Worm (Caenorhabditis elegans) whole organism, L4 larva: ENCODE measurements around the gene T01D3.6.

ENCODE experiments used
- F26F4.8 ChIP-seq: fragments of 200-800 bp; sonication (Bioruptor generic); conservative IDR thresholded peaks from 2 replicates; pipeline ENCODE4 v1.3.6; 2022; ENCODE audit warnings: missing genetic modification characterization, missing compliant biosample characterization
- R02D3.7 ChIP-seq: fragments of 150-350 bp; sonication (generic microtip); optimal IDR thresholded peaks from 3 replicates; lab custom pipeline; 2014; ENCODE audit warnings: missing biosample characterization, missing genetic modification characterization
- T26A8.4 ChIP-seq: fragments of 200-800 bp; sonication (Bioruptor generic); IDR thresholded peaks from 2 replicates; pipeline ENCODE4 v1.3.6; 2022; ENCODE audit warnings: missing genetic modification characterization, missing compliant biosample characterization
- Y48G9A.11 ChIP-seq: fragments of 200-800 bp; sonication (Bioruptor generic); IDR thresholded peaks from 2 replicates; pipeline ENCODE4 v1.3.6; 2022; ENCODE audit warnings: missing genetic modification reagents, missing genetic modification characterization, missing compliant biosample characterization
- ZK337.2 ChIP-seq: fragments of 200-800 bp; sonication (Bioruptor generic); IDR thresholded peaks from 2 replicates; pipeline ENCODE4 v1.3.6; 2022; ENCODE audit warnings: missing genetic modification reagents, missing genetic modification characterization, missing compliant biosample characterization
- aly-2 ChIP-seq: sonication (generic microtip); optimal IDR thresholded peaks from 2 replicates; lab custom pipeline; 2018; ENCODE audit warnings: missing biosample characterization, missing genetic modification characterization
- ama-1 ChIP-seq: fragments of 150-350 bp; optimal IDR thresholded peaks from 2 replicates; lab custom pipeline; 2014; ENCODE audit warnings: inconsistent platforms, mixed read lengths
- attf-4 ChIP-seq: sonication (generic microtip); optimal IDR thresholded peaks from 3 replicates; lab custom pipeline; 2017; ENCODE audit warnings: missing biosample characterization, missing genetic modification characterization
- ceh-20 ChIP-seq: fragments of 200-800 bp; sonication (Bioruptor generic); IDR thresholded peaks from 2 replicates; pipeline ENCODE4 v1.3.6; 2022; ENCODE audit warnings: missing genetic modification reagents, missing genetic modification characterization, missing compliant biosample characterization
- ces-1 ChIP-seq: fragments of 150-350 bp; sonication (generic microtip); optimal IDR thresholded peaks from 4 replicates; lab custom pipeline; 2014; ENCODE audit warnings: missing biosample characterization, missing genetic modification reagents, missing genetic modification characterization
- ctbp-1 ChIP-seq: fragments of 200-800 bp; sonication (Bioruptor generic); IDR thresholded peaks from 2 replicates; pipeline ENCODE4 v1.3.6; 2022; ENCODE audit warnings: missing genetic modification reagents, missing genetic modification characterization, missing compliant biosample characterization
- daf-12 ChIP-seq: fragments of 150-350 bp; optimal IDR thresholded peaks from 2 replicates; lab custom pipeline; 2014; ENCODE audit warnings: missing biosample characterization, missing genetic modification reagents, missing genetic modification characterization
- daf-19 ChIP-seq: fragments of 200-800 bp; sonication (Bioruptor generic); conservative IDR thresholded peaks from 2 replicates; pipeline ENCODE4 v1.3.6; 2022; ENCODE audit warnings: missing genetic modification characterization, missing compliant biosample characterization
- dmd-9 ChIP-seq: fragments of 200-800 bp; sonication (Bioruptor generic); IDR thresholded peaks from 2 replicates; pipeline ENCODE4 v1.3.6; 2022; ENCODE audit warnings: missing genetic modification reagents, missing genetic modification characterization, missing compliant biosample characterization
- dpl-1 ChIP-seq: fragments of 150-350 bp; optimal IDR thresholded peaks from 2 replicates; lab custom pipeline; 2014; ENCODE audit warnings: missing biosample characterization, missing genetic modification reagents, missing genetic modification characterization
- duxl-1 ChIP-seq: sonication (generic microtip); optimal IDR thresholded peaks from 2 replicates; lab custom pipeline; 2016; ENCODE audit warnings: mild to moderate bottlenecking, missing genetic modification characterization, moderate library complexity, missing compliant biosample characterization; ENCODE audit not compliant: poor library complexity
- dve-1 ChIP-seq: sonication (generic microtip); optimal IDR thresholded peaks from 2 replicates; lab custom pipeline; 2017; ENCODE audit warnings: antibody characterized with exemption, mild to moderate bottlenecking, missing genetic modification characterization, missing compliant biosample characterization; ENCODE audit not compliant: insufficient read depth
- egl-27 ChIP-seq: sonication (generic microtip); optimal IDR thresholded peaks from 3 replicates; lab custom pipeline; 2017; ENCODE audit warnings: missing biosample characterization, missing genetic modification reagents, missing genetic modification characterization
- egl-43 ChIP-seq: fragments of 200-800 bp; sonication (Bioruptor generic); IDR thresholded peaks from 2 replicates; pipeline ENCODE4 v1.3.6; 2022; ENCODE audit warnings: missing genetic modification reagents, missing genetic modification characterization, missing compliant biosample characterization
- fkh-10 ChIP-seq: fragments of 150-350 bp; optimal IDR thresholded peaks from 2 replicates; lab custom pipeline; 2014; ENCODE audit warnings: missing biosample characterization, missing genetic modification reagents, missing genetic modification characterization
- hmg-1.1 ChIP-seq: fragments of 200-800 bp; sonication (Bioruptor generic); IDR thresholded peaks from 2 replicates; pipeline ENCODE4 v1.3.6; 2022; ENCODE audit warnings: missing genetic modification reagents, missing genetic modification characterization, missing compliant biosample characterization
- lin-1 ChIP-seq: fragments of 200-800 bp; sonication (Bioruptor generic); IDR thresholded peaks from 2 replicates; pipeline ENCODE4 v1.3.6; 2022; ENCODE audit warnings: missing genetic modification reagents, missing genetic modification characterization, missing compliant biosample characterization
- lin-29 ChIP-seq: fragments of 200-800 bp; sonication (Bioruptor generic); IDR thresholded peaks from 2 replicates; pipeline ENCODE4 v1.3.6; 2022; ENCODE audit warnings: missing genetic modification reagents, missing genetic modification characterization, missing compliant biosample characterization
- lin-38 ChIP-seq: fragments of 200-800 bp; sonication (Bioruptor generic); IDR thresholded peaks from 2 replicates; pipeline ENCODE4 v1.3.6; 2022; ENCODE audit warnings: missing genetic modification reagents, missing genetic modification characterization, missing compliant biosample characterization
- lin-39 ChIP-seq: fragments of 150-350 bp; optimal IDR thresholded peaks from 2 replicates; lab custom pipeline; 2014; ENCODE audit warnings: missing biosample characterization, missing genetic modification reagents, missing genetic modification characterization
- lir-3 ChIP-seq: sonication (generic microtip); optimal IDR thresholded peaks from 2 replicates; lab custom pipeline; 2016; ENCODE audit warnings: mild to moderate bottlenecking, missing genetic modification characterization, missing compliant biosample characterization
- madf-9 ChIP-seq: fragments of 200-800 bp; sonication (Bioruptor generic); conservative IDR thresholded peaks from 2 replicates; pipeline ENCODE4 v1.3.6; 2022; ENCODE audit warnings: missing genetic modification reagents, missing genetic modification characterization, missing compliant biosample characterization
- mdl-1 ChIP-seq, 2 experiments: fragments of 150-350 bp in 1 of 2; sonication (generic microtip) in 1 of 2; optimal IDR thresholded peaks; 2 replicates each; lab custom pipeline; 2014 to 2017; ENCODE audit warnings: missing biosample characterization in 2 of 2, missing genetic modification characterization in 2 of 2
- mdt-29 ChIP-seq: fragments of 200-800 bp; sonication (Bioruptor generic); IDR thresholded peaks from 2 replicates; pipeline ENCODE4 v1.3.6; 2022; ENCODE audit warnings: missing genetic modification reagents, missing genetic modification characterization, missing compliant biosample characterization
- mep-1 ChIP-seq: fragments of 150-350 bp; sonication (generic microtip); optimal IDR thresholded peaks from 3 replicates; lab custom pipeline; 2014; ENCODE audit warnings: missing biosample characterization, missing genetic modification characterization
- nhr-41 ChIP-seq: fragments of 200-800 bp; sonication (Bioruptor generic); IDR thresholded peaks from 2 replicates; pipeline ENCODE4 v1.3.6; 2022; ENCODE audit warnings: missing genetic modification reagents, missing genetic modification characterization, missing compliant biosample characterization
- nhr-48 ChIP-seq: sonication (generic microtip); optimal IDR thresholded peaks from 2 replicates; lab custom pipeline; 2016; ENCODE audit warnings: mild to moderate bottlenecking, missing genetic modification characterization, missing compliant biosample characterization
- pha-4 ChIP-seq, 2 experiments: fragments of 150-350 bp in 1 of 2; fragments of 200-800 bp in 1 of 2; sonication (Bioruptor generic) in 1 of 2; IDR thresholded peaks in 1 of 2; optimal IDR thresholded peaks in 1 of 2; 2 replicates each; pipeline versions ENCODE4 v1.3.6 to Lab custom; 2014 to 2022; ENCODE audit warnings: missing genetic modification characterization in 2 of 2, missing genetic modification reagents in 2 of 2, missing biosample characterization in 1 of 2, missing compliant biosample characterization in 1 of 2
- sdz-12 ChIP-seq: fragments of 200-800 bp; sonication (Bioruptor generic); optimal IDR thresholded peaks from 2 replicates; lab custom pipeline; 2018; ENCODE audit warnings: mild to moderate bottlenecking, missing genetic modification characterization, missing compliant biosample characterization
- set-16 ChIP-seq: fragments of 200-800 bp; sonication (Bioruptor generic); IDR thresholded peaks from 2 replicates; pipeline ENCODE4 v1.3.6; 2022; ENCODE audit warnings: missing genetic modification reagents, missing genetic modification characterization, missing compliant biosample characterization
- skn-1 ChIP-seq: fragments of 150-350 bp; optimal IDR thresholded peaks from 2 replicates; lab custom pipeline; 2014; ENCODE audit warnings: missing biosample characterization, missing genetic modification characterization
- tag-97 ChIP-seq: fragments of 200-800 bp; sonication (Bioruptor generic); IDR thresholded peaks from 2 replicates; pipeline ENCODE4 v1.3.6; 2022; ENCODE audit warnings: missing genetic modification characterization, missing compliant biosample characterization
- tra-1 ChIP-seq: fragments of 200-800 bp; sonication (Bioruptor generic); IDR thresholded peaks from 2 replicates; pipeline ENCODE4 v1.3.6; 2022; ENCODE audit warnings: missing genetic modification reagents, missing genetic modification characterization, missing compliant biosample characterization
- zip-11 ChIP-seq: fragments of 200-800 bp; sonication (Bioruptor generic); IDR thresholded peaks from 2 replicates; pipeline ENCODE4 v1.3.6; 2022; ENCODE audit warnings: missing genetic modification characterization, missing compliant biosample characterization
- ztf-7 ChIP-seq: fragments of 150-350 bp; optimal IDR thresholded peaks from 2 replicates; lab custom pipeline; 2014; ENCODE audit warnings: missing biosample characterization, missing genetic modification characterization

The T01D3.6 gene

DNA sequence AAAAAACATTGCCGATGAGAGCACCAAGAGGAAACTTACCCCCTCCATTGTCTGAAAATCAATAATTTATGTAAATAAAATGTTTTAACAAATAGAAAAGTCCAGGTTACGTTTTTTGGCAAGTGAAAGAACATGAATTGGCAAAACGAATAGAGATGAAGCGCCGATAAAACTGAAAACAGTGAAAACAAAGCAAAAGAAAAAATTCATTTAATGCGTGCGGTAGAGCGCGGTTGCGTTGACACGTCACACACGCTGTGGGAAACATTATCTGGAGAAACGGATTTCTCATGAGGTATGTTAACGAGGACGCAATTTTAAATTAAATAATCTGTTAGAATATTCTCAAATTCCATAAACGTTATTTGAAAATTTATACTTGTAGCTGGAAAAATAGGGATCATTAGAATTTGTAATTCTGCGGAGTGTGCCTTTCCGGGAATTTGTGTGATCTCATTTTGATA, 1.4 kb upstream of the T01D3.6 start, which contains the start of gene zipt-9 (continued):
- no peak for TF ChIP-seq egl-27 (tag; lab: Kevin White, UChicago)
- no peak for TF ChIP-seq skn-1 (tag; lab: Kevin White, UChicago)
- TF ChIP-seq ZK337.2 (GFP tag; lab: Robert Waterston, UW), result peak; percentile 73; the same call in 1 of the 2 replicates
- TF ChIP-seq tag-97 (GFP tag; lab: Robert Waterston, UW), result no peak
- TF ChIP-seq nhr-48 (tag; lab: Kevin White, UChicago), result no peak
- TF ChIP-seq ceh-20 (GFP tag; lab: Robert Waterston, UW), result 0 out of 2 replicates have a peak, but pooled peaks have one; percentile 49
- no peak for TF ChIP-seq daf-12 (tag; lab: Kevin White, UChicago)
- peak; percentile 67 for TF ChIP-seq dpl-1 (GFP tag; lab: Kevin White, UChicago)
- TF ChIP-seq zip-11 (GFP tag; lab: Robert Waterston, UW), result no peak
- TF ChIP-seq mdt-29 (GFP tag; lab: Robert Waterston, UW), result no peak
- TF ChIP-seq daf-19 (GFP tag; lab: Robert Waterston, UW), result no peak
- TF ChIP-seq tra-1 (GFP tag; lab: Robert Waterston, UW), result no peak
- no peak for TF ChIP-seq aly-2
- TF ChIP-seq ama-1, result no peak

DNA sequence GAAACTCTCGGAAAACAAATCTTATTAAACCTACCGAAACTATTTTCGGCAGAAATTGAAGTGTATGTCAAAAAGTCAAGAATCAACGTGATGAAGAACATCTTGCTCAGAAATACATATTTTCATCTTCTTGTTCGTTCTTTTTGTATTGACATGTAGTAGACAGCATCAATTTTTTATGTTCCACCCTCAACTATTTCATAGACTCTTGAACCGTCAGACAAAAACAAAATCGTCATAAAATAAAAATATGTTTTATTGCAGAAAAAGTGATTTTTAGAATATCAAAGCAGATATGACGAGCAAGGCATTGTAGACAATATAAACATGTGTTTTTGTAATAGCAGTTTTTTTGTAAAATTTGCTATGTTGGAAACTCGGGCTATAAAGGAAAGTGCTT, 8.2 kb downstream of the T01D3.6 start, which contains the start of gene F35E12.2:
F35E12.2 (minus strand) TSS at position 101 of the 400 bp plus-strand sequence.
- no peak for TF ChIP-seq lin-38 (GFP tag; lab: Robert Waterston, UW)
- TF ChIP-seq mdl-1 (tag; optimal IDR thresholded peaks at IDR 0.05; lab: Kevin White, UChicago), result no peak
- TF ChIP-seq tag-97 (GFP tag; lab: Robert Waterston, UW), result no peak
- no peak for TF ChIP-seq lin-39 (tag; lab: Kevin White, UChicago)
- TF ChIP-seq F26F4.8 (GFP tag; lab: Robert Waterston, UW), result no peak
- TF ChIP-seq lir-3, result no peak
- TF ChIP-seq R02D3.7, result no peak
- TF ChIP-seq ctbp-1, result no peak
- no peak for TF ChIP-seq pha-4 (GFP tag; IDR thresholded peaks at IDR 0.05; lab: Robert Waterston, UW)
- no peak for TF ChIP-seq pha-4 (tag; optimal IDR thresholded peaks at IDR 0.05; lab: Kevin White, UChicago)
- no peak for TF ChIP-seq sdz-12 (GFP tag; lab: Kevin White, UChicago)
- no peak for TF ChIP-seq duxl-1 (tag; lab: Kevin White, UChicago)
- TF ChIP-seq nhr-41, result no peak
- TF ChIP-seq set-16, result no peak
- no peak for TF ChIP-seq hmg-1.1 (GFP tag; lab: Robert Waterston, UW)
- TF ChIP-seq madf-9 (GFP tag; lab: Robert Waterston, UW), result no peak
- TF ChIP-seq lin-29, result no peak
- no peak for TF ChIP-seq skn-1 (tag; lab: Kevin White, UChicago)

DNA sequence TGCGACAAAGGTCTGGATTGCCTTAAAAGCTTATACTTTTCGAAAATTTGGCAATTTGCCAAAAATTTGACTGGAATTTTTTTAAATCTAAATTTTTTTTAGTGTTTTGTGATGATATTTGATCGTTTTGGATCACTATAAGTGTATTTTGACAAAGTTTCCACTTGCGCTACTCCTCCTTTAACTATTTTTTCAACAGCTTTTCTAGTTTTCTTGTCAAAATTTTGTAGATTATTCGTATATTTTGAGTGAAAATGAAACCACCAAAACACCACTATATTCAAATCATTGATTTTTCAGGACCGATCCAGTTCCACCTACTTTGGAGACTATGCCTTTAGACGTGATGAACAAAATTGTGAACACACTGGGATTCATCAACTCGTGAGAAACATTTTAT, 8.9 kb downstream of the T01D3.6 start, which contains the start of gene fbxa-181:
fbxa-181 (plus strand) TSS at position 301 of the 400 bp plus-strand sequence.
- TF ChIP-seq Y48G9A.11 (no peak), mep-1 (tag; lab: Kevin White, UChicago) (no peak), lin-1 (GFP tag; lab: Robert Waterston, UW) (no peak), nhr-48 (tag; lab: Kevin White, UChicago) (no peak), attf-4 (no peak), egl-43 (no peak), fkh-10 (GFP tag; lab: Kevin White, UChicago) (no peak), ztf-7 (no peak), lir-3 (no peak), tag-97 (GFP tag; lab: Robert Waterston, UW) (no peak), T26A8.4 (no peak), dmd-9 (no peak), ces-1 (GFP tag; lab: Kevin White, UChicago) (no peak), dve-1 (tag; lab: Kevin White, UChicago) (no peak), tra-1 (GFP tag; lab: Robert Waterston, UW) (no peak), ama-1 (no peak), daf-12 (tag; lab: Kevin White, UChicago) (no peak), lin-39 (tag; lab: Kevin White, UChicago) (no peak)
- TF ChIP-seq, all 104 proteins: peak for 0
